Worm (Caenorhabditis elegans): ENCODE results near the gene srd-29.

DNA sequence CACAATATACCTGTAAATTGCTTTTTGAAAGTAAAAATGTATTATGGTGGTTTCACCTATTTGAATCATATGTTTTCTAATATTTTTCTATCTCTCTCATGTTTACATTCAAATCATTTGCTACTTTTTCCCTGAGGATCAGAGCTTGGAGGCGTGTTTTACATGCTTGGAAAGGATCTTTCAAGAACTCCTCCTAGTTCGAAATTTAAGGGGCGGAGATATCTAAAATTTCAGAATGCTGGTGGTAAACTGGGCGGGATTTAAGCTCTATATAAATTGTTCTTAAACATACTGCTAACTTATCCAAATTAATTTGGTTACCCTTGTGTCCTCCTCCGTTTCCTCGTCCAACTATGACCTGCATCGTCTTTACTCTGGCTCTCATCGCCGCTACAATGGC lies 32.4 kb downstream of the srd-29 start, which contains the start of gene C12D5.5:
- TF ChIP-seq ama-1 (optimal IDR thresholded peaks at IDR 0.05), result no peak
- no peak for TF ChIP-seq lin-39 (tag; optimal IDR thresholded peaks at IDR 0.05)
- no peak for TF ChIP-seq nhr-12 (tag; optimal IDR thresholded peaks at IDR 0.05)
- no peak for TF ChIP-seq pqm-1 (tag; optimal IDR thresholded peaks at IDR 0.05)
